Fruit fly (Drosophila melanogaster) whole organism, wandering third instar larva: ENCODE measurements around the gene CG14100.

Source experiments
- Abd-B ChIP-seq: fragments of >200 bp; optimal IDR thresholded peaks from 2 replicates; lab custom pipeline; 2017; ENCODE audit warnings: missing biosample characterization, missing genetic modification characterization
- CG32264 ChIP-seq: fragments of 200-800 bp; sonication (Bioruptor generic); optimal IDR thresholded peaks from 2 replicates; lab custom pipeline; 2016; ENCODE audit warnings: missing biosample characterization, missing genetic modification characterization
- CrebA ChIP-seq: fragments of 200-800 bp; sonication (Bioruptor generic); optimal IDR thresholded peaks from 2 replicates; lab custom pipeline; 2016; ENCODE audit warnings: missing biosample characterization, mild to moderate bottlenecking, missing genetic modification characterization, borderline replicate concordance
- Dfd ChIP-seq: fragments of >200 bp; optimal IDR thresholded peaks from 2 replicates; lab custom pipeline; 2017; ENCODE audit warnings: missing biosample characterization, missing genetic modification characterization
- Dif ChIP-seq: fragments of 200-275, 200-300 bp; sonication (Bioruptor generic); optimal IDR thresholded peaks from 2 replicates; lab custom pipeline; 2018; ENCODE audit warnings: missing biosample characterization, missing genetic modification characterization; ENCODE audit not compliant: partially characterized antibody
- GATAd ChIP-seq: sonication (Bioruptor generic); optimal IDR thresholded peaks from 2 replicates; lab custom pipeline; 2016; ENCODE audit warnings: missing biosample characterization, missing genetic modification characterization
- HLH106 ChIP-seq: fragments of 200-800 bp; optimal IDR thresholded peaks from 3 replicates; lab custom pipeline; 2019; ENCODE audit warnings: missing biosample characterization, mild to moderate bottlenecking, missing genetic modification characterization, moderate library complexity
- Hnf4 ChIP-seq: fragments of 200-800 bp; sonication (Bioruptor generic); optimal IDR thresholded peaks from 2 replicates; lab custom pipeline; 2016; ENCODE audit warnings: missing biosample characterization, mild to moderate bottlenecking, missing genetic modification characterization
- Hr78 ChIP-seq: fragments of >200 bp; optimal IDR thresholded peaks from 2 replicates; lab custom pipeline; 2017; ENCODE audit warnings: missing biosample characterization, missing genetic modification characterization
- Hr83 ChIP-seq: fragments of 200-300 bp; sonication (Bioruptor generic); optimal IDR thresholded peaks from 2 replicates; lab custom pipeline; 2016; ENCODE audit warnings: missing biosample characterization, mild to moderate bottlenecking, missing genetic modification characterization, moderate library complexity; ENCODE audit not compliant: poor library complexity, severe bottlenecking
- Jra ChIP-seq: sonication (Bioruptor generic); optimal IDR thresholded peaks from 2 replicates; lab custom pipeline; 2016; ENCODE audit warnings: missing biosample characterization, missing genetic modification characterization
- Myc ChIP-seq: fragments of >200 bp; optimal IDR thresholded peaks from 2 replicates; lab custom pipeline; 2017
- N ChIP-seq: fragments of >200 bp; optimal IDR thresholded peaks from 2 replicates; lab custom pipeline; 2018; ENCODE audit warnings: missing biosample characterization, missing external identifiers, missing genetic modification characterization
- OdsH ChIP-seq: fragments of 200-800 bp; sonication (Bioruptor generic); optimal IDR thresholded peaks from 2 replicates; lab custom pipeline; 2016; ENCODE audit warnings: missing biosample characterization, mild to moderate bottlenecking, missing genetic modification characterization
- Rel ChIP-seq, 2 experiments: fragments of 200-800 bp; sonication (Bioruptor generic) in 1 of 2; optimal IDR thresholded peaks; 2 replicates in 1 of 2; 3 replicates in 1 of 2; lab custom pipeline; 2016 to 2019; ENCODE audit warnings: mild to moderate bottlenecking in 2 of 2, missing biosample characterization in 2 of 2, missing genetic modification characterization in 2 of 2, moderate library complexity in 1 of 2
- Vsx2 ChIP-seq: fragments of 200-300, 225-300 bp; sonication (Bioruptor generic); optimal IDR thresholded peaks from 2 replicates; lab custom pipeline; 2018; ENCODE audit warnings: missing biosample characterization, missing genetic modification characterization; ENCODE audit not compliant: partially characterized antibody
- brk ChIP-seq: fragments of 200-800 bp; sonication (Bioruptor generic); optimal IDR thresholded peaks from 2 replicates; lab custom pipeline; 2016; ENCODE audit warnings: missing biosample characterization, mild to moderate bottlenecking, missing genetic modification characterization
- dl ChIP-seq, 2 experiments: fragments of 175-275, 200-275 bp in 1 of 2; fragments of 200-275 bp in 1 of 2; sonication (Bioruptor generic); optimal IDR thresholded peaks; lab custom pipeline; 2018; ENCODE audit warnings: mild to moderate bottlenecking in 2 of 2, missing biosample characterization in 2 of 2, missing genetic modification characterization in 2 of 2, moderate library complexity in 2 of 2; ENCODE audit not compliant: partially characterized antibody in 2 of 2, insufficient read depth in 1 of 2
- dmrt93B ChIP-seq: fragments of 200-800 bp; sonication (Bioruptor generic); optimal IDR thresholded peaks from 2 replicates; lab custom pipeline; 2018; ENCODE audit warnings: missing biosample characterization, mild to moderate bottlenecking, missing genetic modification characterization
- dsf ChIP-seq: sonication (Bioruptor generic); optimal IDR thresholded peaks from 2 replicates; lab custom pipeline; 2016; ENCODE audit warnings: missing biosample characterization, missing genetic modification characterization, borderline replicate concordance
- ey ChIP-seq: fragments of 200-800 bp; sonication (Bioruptor generic); optimal IDR thresholded peaks from 2 replicates; lab custom pipeline; 2016; ENCODE audit warnings: missing biosample characterization, missing genetic modification characterization
- foxo ChIP-seq, 2 experiments: fragments of 200-800 bp; sonication (Bioruptor generic); optimal IDR thresholded peaks; 2 replicates in 1 of 2; 3 replicates in 1 of 2; lab custom pipeline; 2016 to 2017; ENCODE audit warnings: missing biosample characterization in 2 of 2, missing genetic modification characterization in 2 of 2
- fru ChIP-seq: fragments of 200-800 bp; sonication (Bioruptor generic); optimal IDR thresholded peaks from 3 replicates; lab custom pipeline; 2016; ENCODE audit warnings: missing biosample characterization, mild to moderate bottlenecking, missing genetic modification characterization
- h ChIP-seq: fragments of 200-800 bp; sonication (Bioruptor generic); optimal IDR thresholded peaks from 3 replicates; lab custom pipeline; 2016; ENCODE audit warnings: missing biosample characterization, mild to moderate bottlenecking, missing genetic modification characterization
- jim ChIP-seq: fragments of 175-275, 200-325 bp; sonication (Bioruptor generic); optimal IDR thresholded peaks from 2 replicates; lab custom pipeline; 2016; ENCODE audit warnings: missing biosample characterization, mild to moderate bottlenecking, missing genetic modification characterization
- lola ChIP-seq: fragments of >200 bp; optimal IDR thresholded peaks from 2 replicates; lab custom pipeline; 2017; ENCODE audit warnings: missing biosample characterization, missing genetic modification characterization
- rgr ChIP-seq: fragments of 200-800 bp; sonication (Bioruptor generic); optimal IDR thresholded peaks from 3 replicates; lab custom pipeline; 2016; ENCODE audit warnings: missing biosample characterization, mild to moderate bottlenecking, missing genetic modification characterization
- sage ChIP-seq: fragments of 200-800 bp; sonication (Bioruptor generic); optimal IDR thresholded peaks from 2 replicates; lab custom pipeline; 2016; ENCODE audit warnings: missing biosample characterization, mild to moderate bottlenecking, missing genetic modification characterization
- tai ChIP-seq: sonication (Bioruptor generic); optimal IDR thresholded peaks from 2 replicates; lab custom pipeline; 2016; ENCODE audit warnings: missing biosample characterization, missing genetic modification characterization
- usp ChIP-seq: fragments of >200 bp; optimal IDR thresholded peaks from 2 replicates; lab custom pipeline; 2017; ENCODE audit warnings: missing biosample characterization, missing genetic modification characterization
- woc ChIP-seq: sonication (Bioruptor generic); optimal IDR thresholded peaks from 2 replicates; lab custom pipeline; 2016; ENCODE audit warnings: missing biosample characterization, mild to moderate bottlenecking, missing genetic modification characterization

Gene CG14100

dm6 chr3L:19574452-19574851 lies 15.9 kb downstream of the CG14100 start:
- no peak for TF ChIP-seq HLH106 (tag; lab: Kevin White, UChicago)
- no peak for TF ChIP-seq Myc (lab: Kevin White, UChicago)
- no peak for TF ChIP-seq Jra (GFP tag; lab: Kevin White, UChicago)
- TF ChIP-seq Abd-B (GFP tag; lab: Kevin White, UChicago): no peak
- peak; percentile 92 for TF ChIP-seq Dfd (GFP tag; lab: Kevin White, UChicago)
- TF ChIP-seq OdsH: no peak
- no peak for TF ChIP-seq Hr78 (GFP tag; lab: Kevin White, UChicago)
- TF ChIP-seq, all 38 proteins: peak for 1

DNA sequence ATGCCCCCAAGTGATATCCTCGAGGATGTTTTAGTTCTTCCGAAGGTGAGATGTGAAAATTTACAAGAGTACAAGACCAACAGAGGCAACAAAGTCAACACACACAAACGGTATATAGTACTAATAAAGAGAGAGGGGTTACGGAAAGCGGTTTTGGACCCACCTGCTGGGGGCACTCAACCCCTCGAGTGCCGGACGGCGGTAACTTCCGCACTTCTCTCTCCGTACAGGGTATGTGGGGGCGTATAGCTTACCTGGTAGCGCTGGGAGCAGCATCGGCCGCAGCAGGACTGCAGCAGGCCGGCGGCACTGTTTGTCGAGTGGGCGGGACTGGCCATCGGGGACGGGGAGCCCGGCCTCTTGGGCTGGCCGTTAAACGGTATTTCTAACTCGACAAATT lies 20.9 kb downstream of the CG14100 start:
- TF ChIP-seq rgr: no peak
- TF ChIP-seq Hr78 (GFP tag; lab: Kevin White, UChicago): no peak
- TF ChIP-seq GATAd (GFP tag; lab: Kevin White, UChicago): no peak
- TF ChIP-seq, all 38 proteins: peak for 0

- TF ChIP-seq Rel (GFP tag; optimal IDR thresholded peaks at IDR 0.05; lab: Kevin White, UChicago) (no peak), Rel (tag; optimal IDR thresholded peaks at IDR 0.05; lab: Kevin White, UChicago) (no peak), Myc (lab: Kevin White, UChicago) (peak; percentile 42)
Observed at dm6 chr3L:19568999-19569398, 21.3 kb downstream of the CG14100 start.

- TF ChIP-seq ey (GFP tag; lab: Kevin White, UChicago) (no peak), dl (GFP tag; optimal IDR thresholded peaks at IDR 0.05; lab: Kevin White, UChicago; ENCODE audit: insufficient read depth in 1 of 2, partially characterized antibody in 2 of 2) (no peak), woc (no peak), tai (GFP tag; lab: Kevin White, UChicago) (no peak), dsf (GFP tag; lab: Kevin White, UChicago) (no peak), CrebA (no peak), sage (GFP tag; lab: Kevin White, UChicago) (no peak), Vsx2 (GFP tag; lab: Kevin White, UChicago) (no peak), jim (GFP tag; lab: Kevin White, UChicago) (no peak), CG32264 (GFP tag; lab: Kevin White, UChicago) (no peak), Dfd (GFP tag; lab: Kevin White, UChicago) (no peak), Hr83 (GFP tag; lab: Kevin White, UChicago) (no peak), dmrt93B (no peak), Rel (GFP tag; optimal IDR thresholded peaks at IDR 0.05; lab: Kevin White, UChicago) (no peak), Rel (tag; optimal IDR thresholded peaks at IDR 0.05; lab: Kevin White, UChicago) (no peak), h (no peak), Hnf4 (no peak), lola (GFP tag; lab: Kevin White, UChicago) (no peak)
- TF ChIP-seq, all 38 proteins: peak for 0
Observed at dm6 chr3L:19566127-19566526, 24.2 kb downstream of the CG14100 start.

DNA sequence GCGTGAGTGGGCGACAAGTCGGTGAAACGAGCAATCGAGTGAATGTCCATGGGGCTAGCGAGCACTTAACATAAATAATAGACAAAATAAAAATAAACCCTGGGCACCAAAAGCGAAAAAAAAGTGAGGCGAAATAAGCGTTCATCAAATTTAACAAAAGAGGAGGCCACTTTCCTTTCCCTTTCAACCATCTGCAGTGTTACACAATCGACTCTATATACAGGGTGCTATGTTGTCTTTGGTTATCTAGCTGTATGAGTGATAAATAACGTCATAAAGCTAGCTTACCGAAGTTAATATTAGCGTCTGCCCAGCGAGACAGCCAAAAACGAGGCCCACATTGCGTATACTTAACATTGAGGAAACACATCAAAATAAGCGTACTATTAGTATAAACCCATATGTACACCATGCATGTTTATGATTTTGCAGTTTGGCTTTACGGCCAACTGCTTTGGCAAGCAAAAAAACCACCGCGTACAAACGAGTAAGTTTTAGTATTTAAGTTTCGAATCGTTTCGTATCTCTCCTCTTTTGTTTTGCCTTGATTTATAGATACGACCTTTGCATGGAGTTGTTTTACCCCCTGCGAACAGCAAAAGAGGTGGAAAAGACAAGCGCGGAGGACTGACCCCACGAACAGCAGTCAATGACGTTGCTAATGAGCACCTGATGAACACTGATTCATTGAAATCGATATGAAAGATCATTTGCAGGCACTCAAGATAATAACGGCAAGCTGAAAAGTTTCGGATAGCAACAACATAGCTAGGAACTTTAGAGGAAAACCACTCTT lies 25.2 kb downstream of the CG14100 start:
- TF ChIP-seq Dfd (GFP tag; lab: Kevin White, UChicago): no peak
- TF ChIP-seq CG32264 (GFP tag; lab: Kevin White, UChicago): no peak
- no peak for TF ChIP-seq Hr83 (GFP tag; lab: Kevin White, UChicago)
- TF ChIP-seq GATAd (GFP tag; lab: Kevin White, UChicago): no peak
- no peak for TF ChIP-seq foxo (GFP tag; optimal IDR thresholded peaks at IDR 0.05; lab: Kevin White, UChicago)
- no peak for TF ChIP-seq usp (GFP tag; lab: Kevin White, UChicago)
- no peak for TF ChIP-seq Myc (lab: Kevin White, UChicago)
- TF ChIP-seq N: no peak
- TF ChIP-seq brk: no peak
- TF ChIP-seq Dif (GFP tag; lab: Kevin White, UChicago): no peak
- no peak for TF ChIP-seq fru (GFP tag; lab: Kevin White, UChicago)
- no peak for TF ChIP-seq jim (GFP tag; lab: Kevin White, UChicago)
- TF ChIP-seq lola (GFP tag; lab: Kevin White, UChicago): no peak
